Fruit fly (Drosophila melanogaster): Measurements from ENCODE around the gene nrv2.
A peak's percentile ranks its signal among the peaks of the same experiment; 100 is the strongest.

nrv2 gene

DNA sequence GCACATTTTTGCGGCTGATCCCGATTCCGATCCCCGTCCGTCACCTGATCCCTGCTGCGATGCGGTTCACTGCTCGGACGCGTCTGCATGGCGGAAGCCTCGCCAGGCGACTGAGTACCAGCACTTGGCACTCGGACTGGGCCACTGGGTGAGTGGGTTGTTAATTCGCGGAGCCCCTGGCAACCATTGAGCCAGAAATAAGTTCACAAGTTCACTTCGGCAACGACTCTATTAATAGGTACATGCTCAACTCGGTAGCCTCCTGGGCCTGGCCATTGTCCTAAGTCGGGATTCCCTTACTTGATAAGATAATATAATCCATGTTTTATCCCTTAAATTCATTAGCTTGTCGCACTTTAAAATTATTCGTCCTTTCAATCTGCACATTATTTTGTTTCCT lies 58.6 kb downstream of the nrv2 start, which contains the start of gene TTLL3A:
Gene TTLL3A (minus strand): TSS at position 101 of the 400 bp plus-strand sequence.
- TF ChIP-seq CG3847 (GFP tag; IDR thresholded peaks at IDR 0.05) (no peak), slbo (GFP tag; IDR thresholded peaks at IDR 0.05) (0 out of 2 replicates have a peak, but pooled peaks have one; percentile 21)
